Worm (Caenorhabditis elegans) whole organism, late embryonic: ENCODE measurements around the gene cha-1.
A peak's percentile ranks its signal among the peaks of the same experiment; 100 is the strongest.

ENCODE experiments used
- C08G9.2 ChIP-seq: sonication (generic microtip); optimal IDR thresholded peaks from 2 replicates; lab custom pipeline; 2016; ENCODE audit warnings: mild to moderate bottlenecking, missing genetic modification characterization, moderate library complexity, missing compliant biosample characterization
- C38D4.7 ChIP-seq: fragments of 200-800 bp; sonication (Bioruptor generic); optimal IDR thresholded peaks from 2 replicates; lab custom pipeline; 2018; ENCODE audit warnings: mild to moderate bottlenecking, missing genetic modification characterization, moderate library complexity, missing compliant biosample characterization
- F13H6.1 ChIP-seq: sonication (generic microtip); optimal IDR thresholded peaks from 2 replicates; lab custom pipeline; 2016; ENCODE audit warnings: missing genetic modification characterization, missing compliant biosample characterization
- K09A11.1 ChIP-seq: sonication (generic microtip); optimal IDR thresholded peaks from 2 replicates; lab custom pipeline; 2017; ENCODE audit warnings: antibody characterized with exemption, mild to moderate bottlenecking, missing genetic modification characterization, missing compliant biosample characterization; ENCODE audit not compliant: insufficient read depth
- Y22D7AL.16 ChIP-seq: sonication (generic microtip); optimal IDR thresholded peaks from 2 replicates; lab custom pipeline; 2016; ENCODE audit warnings: missing genetic modification characterization, missing compliant biosample characterization
- ama-1 ChIP-seq: fragments of 150-350 bp; optimal IDR thresholded peaks from 2 replicates; lab custom pipeline; 2014
- ceh-18 ChIP-seq: sonication (generic microtip); optimal IDR thresholded peaks from 2 replicates; lab custom pipeline; 2016; ENCODE audit warnings: missing genetic modification characterization, missing compliant biosample characterization
- ceh-19 ChIP-seq: fragments of 200-800 bp; sonication (Bioruptor generic); optimal IDR thresholded peaks from 2 replicates; lab custom pipeline; 2018; ENCODE audit warnings: mild to moderate bottlenecking, missing genetic modification characterization, missing compliant biosample characterization
- ceh-2 ChIP-seq: sonication (generic microtip); optimal IDR thresholded peaks from 2 replicates; lab custom pipeline; 2016; ENCODE audit warnings: missing genotype, missing genetic modification characterization, missing compliant biosample characterization
- ceh-31 ChIP-seq: sonication (generic microtip); optimal IDR thresholded peaks from 2 replicates; lab custom pipeline; 2016; ENCODE audit warnings: missing genetic modification characterization, missing compliant biosample characterization
- ceh-34 ChIP-seq: sonication (generic microtip); optimal IDR thresholded peaks from 2 replicates; lab custom pipeline; 2016; ENCODE audit warnings: mild to moderate bottlenecking, missing genetic modification characterization, missing compliant biosample characterization
- ceh-48 ChIP-seq: sonication (generic microtip); optimal IDR thresholded peaks from 2 replicates; lab custom pipeline; 2016; ENCODE audit warnings: missing genetic modification characterization, inconsistent platforms, missing compliant biosample characterization
- che-1 ChIP-seq: sonication (generic microtip); optimal IDR thresholded peaks from 2 replicates; lab custom pipeline; 2016; ENCODE audit warnings: mild to moderate bottlenecking, missing genetic modification characterization, missing compliant biosample characterization
- dve-1 ChIP-seq: sonication (generic microtip); optimal IDR thresholded peaks from 2 replicates; lab custom pipeline; 2017; ENCODE audit warnings: antibody characterized with exemption, mild to moderate bottlenecking, missing genetic modification characterization, missing compliant biosample characterization
- elt-2 ChIP-seq: sonication (generic microtip); optimal IDR thresholded peaks from 2 replicates; lab custom pipeline; 2016; ENCODE audit warnings: missing genetic modification reagents, missing genetic modification characterization, missing compliant biosample characterization
- ets-4 ChIP-seq: sonication (generic microtip); optimal IDR thresholded peaks from 2 replicates; lab custom pipeline; 2016; ENCODE audit warnings: missing genetic modification characterization, missing compliant biosample characterization
- fax-1 ChIP-seq: sonication (generic microtip); optimal IDR thresholded peaks from 2 replicates; lab custom pipeline; 2016; ENCODE audit warnings: missing genotype, missing genetic modification characterization, missing compliant biosample characterization
- hlh-15 ChIP-seq: sonication (generic microtip); optimal IDR thresholded peaks from 2 replicates; lab custom pipeline; 2016; ENCODE audit warnings: missing genetic modification characterization, missing compliant biosample characterization
- hlh-30 ChIP-seq: sonication (generic microtip); optimal IDR thresholded peaks from 2 replicates; lab custom pipeline; 2017; ENCODE audit warnings: antibody characterized with exemption, missing genetic modification characterization, missing compliant biosample characterization; ENCODE audit not compliant: insufficient read depth
- nfya-1 ChIP-seq: sonication (generic microtip); optimal IDR thresholded peaks from 2 replicates; lab custom pipeline; 2017; ENCODE audit warnings: missing genetic modification characterization, mild to moderate bottlenecking, missing compliant biosample characterization, antibody characterized with exemption, moderate library complexity
- nhr-11 ChIP-seq: fragments of 150-350 bp; optimal IDR thresholded peaks from 2 replicates; lab custom pipeline; 2014; ENCODE audit warnings: missing biosample characterization, missing genetic modification characterization
- nhr-232 ChIP-seq: sonication (generic microtip); optimal IDR thresholded peaks from 2 replicates; lab custom pipeline; 2016; ENCODE audit warnings: missing genetic modification characterization, missing compliant biosample characterization
- pat-9 ChIP-seq: fragments of 200-800 bp; sonication (Bioruptor generic); optimal IDR thresholded peaks from 2 replicates; lab custom pipeline; 2018; ENCODE audit warnings: mild to moderate bottlenecking, missing genetic modification characterization, moderate library complexity, missing compliant biosample characterization
- pros-1 ChIP-seq: fragments of 150-350 bp; optimal IDR thresholded peaks from 2 replicates; lab custom pipeline; 2014; ENCODE audit warnings: missing biosample characterization, missing genetic modification reagents, missing genetic modification characterization
- ref-2 ChIP-seq: sonication (generic microtip); optimal IDR thresholded peaks from 2 replicates; lab custom pipeline; 2016; ENCODE audit warnings: missing genetic modification characterization, missing compliant biosample characterization
- rnt-1 ChIP-seq: sonication (generic microtip); optimal IDR thresholded peaks from 2 replicates; lab custom pipeline; 2016; ENCODE audit warnings: missing genetic modification characterization, missing compliant biosample characterization
- sdc-2 ChIP-seq: sonication (generic microtip); optimal IDR thresholded peaks from 2 replicates; lab custom pipeline; 2016; ENCODE audit warnings: missing genotype, missing genetic modification characterization, missing compliant biosample characterization
- syd-9 ChIP-seq: sonication (generic microtip); optimal IDR thresholded peaks from 2 replicates; lab custom pipeline; 2016; ENCODE audit warnings: mild to moderate bottlenecking, missing genetic modification characterization, moderate library complexity, missing compliant biosample characterization
- tbx-2 ChIP-seq: sonication (generic microtip); optimal IDR thresholded peaks from 2 replicates; lab custom pipeline; 2016; ENCODE audit warnings: missing genetic modification characterization, missing compliant biosample characterization
- tbx-7 ChIP-seq: sonication (generic microtip); optimal IDR thresholded peaks from 2 replicates; lab custom pipeline; 2016; ENCODE audit warnings: missing genotype, missing genetic modification characterization, missing compliant biosample characterization
- unc-42 ChIP-seq: sonication (generic microtip); optimal IDR thresholded peaks from 2 replicates; lab custom pipeline; 2016; ENCODE audit warnings: missing genotype, missing genetic modification characterization, missing compliant biosample characterization

Gene cha-1

DNA sequence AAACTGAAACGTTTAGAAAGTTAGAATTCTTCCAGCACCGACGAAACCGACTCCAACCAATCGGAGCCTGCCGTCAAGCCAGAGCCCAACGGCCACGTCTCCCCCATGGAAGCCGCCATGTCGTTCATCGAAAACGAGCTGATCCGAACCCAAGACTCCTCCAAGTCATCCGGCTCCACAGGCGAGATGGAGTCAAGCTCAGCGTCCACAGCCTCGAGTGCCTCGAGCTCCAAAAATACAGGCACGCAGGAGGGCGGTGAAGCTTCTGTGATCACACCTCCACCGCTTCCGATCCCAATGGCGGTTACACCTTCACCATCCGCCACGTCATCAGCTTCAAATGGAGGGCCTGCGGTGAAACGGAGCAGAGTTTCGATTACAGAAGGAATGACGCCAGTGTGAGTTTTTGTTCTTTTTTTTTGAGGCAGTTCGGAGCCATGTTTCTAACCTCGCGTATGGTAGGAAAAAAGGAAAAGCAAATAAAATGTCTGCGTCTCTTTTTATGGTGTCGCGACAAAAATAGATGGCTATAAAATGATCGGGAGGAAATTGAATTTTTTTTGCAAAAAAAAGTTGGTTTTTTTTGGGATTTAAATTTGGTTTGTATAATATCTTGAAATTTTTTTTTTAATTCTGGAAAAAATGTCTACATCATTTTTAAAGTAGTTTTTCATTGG is 13.9 kb upstream of the cha-1 start:
- TF ChIP-seq ama-1 (lab: Kevin White, UChicago), result no peak
- TF ChIP-seq C08G9.2 (tag; lab: Kevin White, UChicago), result peak; percentile 22
- TF ChIP-seq hlh-15, result no peak
- no peak for TF ChIP-seq tbx-7 (tag; lab: Kevin White, UChicago)

DNA sequence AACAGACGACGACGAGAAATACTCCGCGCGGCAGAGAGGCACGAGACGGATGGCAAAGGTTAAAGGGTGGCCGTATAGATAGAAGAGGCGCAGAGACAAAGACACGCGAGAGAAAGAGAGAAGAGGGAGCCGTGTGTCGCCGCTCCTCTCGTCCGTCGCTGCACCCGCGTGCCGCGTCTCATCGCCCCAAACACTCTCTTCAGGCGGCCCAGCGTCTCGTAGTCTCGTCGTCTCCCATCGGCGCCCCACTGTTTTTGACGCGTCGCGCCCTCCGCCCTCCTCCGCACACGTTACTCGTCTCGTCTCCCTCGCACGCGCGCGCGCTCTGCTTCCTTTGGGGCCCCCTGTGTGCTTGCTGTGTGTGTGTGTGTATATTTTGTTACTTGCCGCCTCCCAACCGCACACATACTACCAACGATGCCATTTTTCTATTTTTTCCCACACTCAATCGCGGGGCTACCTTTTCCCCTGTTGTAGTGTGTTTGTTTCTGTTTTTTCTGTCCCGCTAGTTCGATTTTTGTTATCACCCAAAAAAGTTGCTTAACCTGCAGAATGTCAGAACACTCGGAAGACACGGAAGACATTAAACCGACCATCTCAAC is 12.1 kb upstream of the cha-1 start, which contains the start of gene madf-9:
madf-9 (plus strand) TSS at position 552 of the 602 bp plus-strand sequence.
- TF ChIP-seq unc-42 (peak; percentile 22), tbx-7 (tag; lab: Kevin White, UChicago) (no peak), ceh-48 (tag; lab: Kevin White, UChicago) (no peak), che-1 (tag; lab: Kevin White, UChicago) (no peak), ref-2 (tag; lab: Kevin White, UChicago) (peak; percentile 27), C38D4.7 (GFP tag; lab: Kevin White, UChicago) (no peak), ceh-34 (tag; lab: Kevin White, UChicago) (peak; percentile 67), ceh-31 (tag; lab: Kevin White, UChicago) (peak; percentile 64), ceh-19 (GFP tag; lab: Kevin White, UChicago) (peak; percentile 32), fax-1 (tag; lab: Kevin White, UChicago) (peak; percentile 21), F13H6.1 (tag; lab: Kevin White, UChicago) (peak; percentile 71), rnt-1 (tag; lab: Kevin White, UChicago) (peak; percentile 28), syd-9 (peak; percentile 41), nfya-1 (tag; lab: Kevin White, UChicago) (peak; percentile 62), C08G9.2 (tag; lab: Kevin White, UChicago) (peak; percentile 32), ceh-2 (tag; lab: Kevin White, UChicago) (peak; percentile 41), ceh-18 (tag; lab: Kevin White, UChicago) (peak; percentile 77), hlh-30 (tag; lab: Kevin White, UChicago) (peak; percentile 41), nhr-232 (tag; lab: Kevin White, UChicago) (no peak), pros-1 (tag; lab: Kevin White, UChicago) (peak; percentile 63), ets-4 (tag; lab: Kevin White, UChicago) (peak; percentile 16), sdc-2 (tag; lab: Kevin White, UChicago) (peak; percentile 43), elt-2 (peak; percentile 12), tbx-2 (peak; percentile 61), dve-1 (tag; lab: Kevin White, UChicago) (peak; percentile 36), pat-9 (tag; lab: Kevin White, UChicago) (no peak)

DNA sequence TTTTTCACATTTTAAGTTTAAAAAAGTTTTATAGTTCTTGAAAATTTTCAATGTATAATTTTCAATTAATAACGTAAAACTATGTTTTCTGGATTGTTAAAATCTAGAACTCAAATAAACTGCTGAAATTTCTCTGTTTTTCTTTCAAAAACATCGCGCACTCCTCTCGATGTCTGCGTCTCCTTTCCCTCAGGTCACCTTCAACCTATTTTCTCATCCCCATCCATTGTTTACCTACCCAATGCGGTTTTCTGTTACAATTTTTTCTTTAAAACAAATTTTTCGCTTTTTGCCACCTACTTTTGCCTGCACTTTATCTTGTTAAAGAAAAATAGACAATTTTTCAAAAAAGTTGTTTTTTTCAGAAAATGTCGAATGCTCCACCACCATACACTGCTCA is 8.8 kb upstream of the cha-1 start, which contains the start of gene ZC416.2:
ZC416.2 (plus strand) TSS at position 366 of the 400 bp plus-strand sequence.
- no peak for TF ChIP-seq tbx-2
- TF ChIP-seq nhr-232 (tag; lab: Kevin White, UChicago), result no peak
- TF ChIP-seq, all 69 proteins: peak for 0

DNA sequence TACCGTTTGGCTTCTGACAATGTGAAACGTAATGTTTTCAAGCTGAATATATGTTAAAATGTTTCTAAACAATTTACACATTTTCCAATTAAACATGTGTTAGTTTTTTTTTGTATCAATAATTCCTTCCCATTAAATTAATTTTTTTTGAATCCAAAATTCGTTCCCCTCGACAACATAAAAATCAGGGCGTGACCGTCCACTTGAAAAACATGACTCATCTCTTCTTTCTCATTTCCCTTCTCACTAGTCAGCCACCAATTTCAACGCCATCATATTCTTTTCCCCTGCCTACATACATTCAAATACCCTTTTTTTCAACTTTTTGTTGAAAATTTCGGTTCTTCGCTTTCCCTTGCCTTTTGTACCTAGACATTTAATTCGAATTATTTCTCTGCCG is 8.0 kb upstream of the cha-1 start:
- TF ChIP-seq Y22D7AL.16 (tag; lab: Kevin White, UChicago), result no peak
- no peak for TF ChIP-seq nhr-11 (tag; lab: Kevin White, UChicago)
- TF ChIP-seq K09A11.1 (tag; lab: Kevin White, UChicago), result no peak
- no peak for TF ChIP-seq C38D4.7 (GFP tag; lab: Kevin White, UChicago)
- no peak for TF ChIP-seq rnt-1 (tag; lab: Kevin White, UChicago)
- TF ChIP-seq, all 69 proteins: peak for 0
